Fruit fly (Drosophila melanogaster): ENCODE measurements around the gene I-t.

The I-t gene

dm6 chr3R:11691747-11692146 lies 12.1 kb upstream of the I-t start, which contains the start of gene CG18765:
TSS of gene CG18765 (minus strand) at chr3R:11691799.
- TF ChIP-seq CG4496 (GFP tag; IDR thresholded peaks at IDR 0.05) = no peak
- TF ChIP-seq gl (tag; optimal IDR thresholded peaks at IDR 0.05) = no peak
- TF ChIP-seq Pif1A (GFP tag; optimal IDR thresholded peaks at IDR 0.05) = no peak
- no peak for TF ChIP-seq Pif1B (GFP tag; optimal IDR thresholded peaks at IDR 0.05)
- no peak for TF ChIP-seq CG32121 (GFP tag; IDR thresholded peaks at IDR 0.05)
- TF ChIP-seq CG13204 (GFP tag; optimal IDR thresholded peaks at IDR 0.05) = no peak
- TF ChIP-seq fd96Ca (GFP tag; IDR thresholded peaks at IDR 0.05) = no peak
- TF ChIP-seq CG12605 (GFP tag; IDR thresholded peaks at IDR 0.05) = no peak
- no peak for TF ChIP-seq CG10348 (GFP tag; IDR thresholded peaks at IDR 0.05)

DNA sequence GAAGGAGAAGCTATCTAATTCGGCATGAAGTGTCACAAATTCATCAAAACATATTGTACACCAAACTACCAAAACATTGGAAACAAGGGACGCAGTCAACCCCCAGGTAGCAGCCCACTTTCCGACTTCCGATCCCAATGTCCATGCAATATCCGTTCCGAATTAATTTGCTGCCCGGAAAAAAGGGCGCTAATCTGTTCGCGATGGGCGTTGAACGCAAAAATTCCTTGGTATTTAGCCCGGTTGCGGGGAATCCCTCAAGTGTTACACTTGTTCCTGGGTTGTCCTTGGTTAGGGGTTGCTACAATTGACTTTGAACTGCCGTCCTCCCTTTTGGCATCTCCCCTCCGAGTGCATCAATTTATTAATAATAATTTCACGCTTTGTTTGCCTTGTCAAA lies 11.3 kb upstream of the I-t start:
- TF ChIP-seq CG15710 (tag; optimal IDR thresholded peaks at IDR 0.05) (no peak), CG8301 (tag; optimal IDR thresholded peaks at IDR 0.05) (no peak), CG34367 (tag; optimal IDR thresholded peaks at IDR 0.05) (no peak), Ets98B (GFP tag; IDR thresholded peaks at IDR 0.05) (no peak)

DNA sequence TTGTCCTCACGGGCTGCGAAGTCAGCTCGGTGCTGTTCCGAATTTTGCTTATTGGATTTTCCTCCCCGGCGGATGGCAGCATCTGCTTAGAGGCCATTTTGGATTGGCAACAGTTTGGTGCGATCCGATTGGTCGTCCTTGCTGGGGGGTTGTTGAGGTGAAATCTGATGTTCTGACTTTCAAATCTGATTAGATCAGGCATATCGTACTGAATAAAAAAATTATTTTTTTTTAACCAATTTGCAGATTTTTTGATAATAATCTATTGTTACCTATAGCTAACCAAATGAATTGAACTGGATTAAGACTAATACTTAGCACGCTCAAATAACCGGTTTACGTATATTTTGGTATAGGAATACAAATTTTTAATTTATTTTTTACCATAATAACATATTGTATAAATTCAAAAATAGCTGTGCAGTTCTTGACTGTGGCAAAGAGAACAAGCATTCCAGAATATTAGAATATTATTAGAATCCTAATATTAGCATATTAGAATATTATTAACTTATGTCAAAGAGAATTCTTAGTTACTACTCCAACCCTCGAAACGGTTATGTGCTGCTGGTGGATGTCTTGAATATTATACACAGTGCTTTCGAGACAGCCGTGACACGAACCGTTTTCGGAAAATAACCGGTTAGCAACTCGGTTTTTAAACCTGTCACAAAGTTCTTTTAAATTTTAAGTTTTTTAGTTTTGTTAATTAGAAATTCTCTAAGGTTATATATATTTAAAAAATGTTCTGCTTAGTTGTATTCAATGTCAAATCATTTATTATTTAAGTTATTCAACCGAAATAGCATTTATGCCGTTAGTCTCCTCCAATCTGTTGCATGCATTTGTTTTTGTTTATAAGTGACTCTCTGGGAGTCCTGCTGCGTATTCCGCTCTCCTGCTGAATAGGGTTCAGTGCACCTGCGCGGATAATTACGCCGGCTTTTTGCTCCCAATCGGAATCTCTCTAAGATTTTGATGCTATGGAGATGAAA lies 9.2 kb upstream of the I-t start, which contains the start of gene Fer3:
TSS of gene Fer3 (minus strand) at position 1 of the 995 bp plus-strand sequence.
- TF ChIP-seq CG34367 (tag; optimal IDR thresholded peaks at IDR 0.05) (peak; percentile 5), rn (GFP tag; IDR thresholded peaks at IDR 0.05) (no peak), CG8159 (tag; optimal IDR thresholded peaks at IDR 0.05) (peak; percentile 39), CG15710 (tag; optimal IDR thresholded peaks at IDR 0.05) (peak; percentile 31), CG12605 (GFP tag; IDR thresholded peaks at IDR 0.05) (0 out of 2 replicates have a peak, but pooled peaks have one; percentile 38)

DNA sequence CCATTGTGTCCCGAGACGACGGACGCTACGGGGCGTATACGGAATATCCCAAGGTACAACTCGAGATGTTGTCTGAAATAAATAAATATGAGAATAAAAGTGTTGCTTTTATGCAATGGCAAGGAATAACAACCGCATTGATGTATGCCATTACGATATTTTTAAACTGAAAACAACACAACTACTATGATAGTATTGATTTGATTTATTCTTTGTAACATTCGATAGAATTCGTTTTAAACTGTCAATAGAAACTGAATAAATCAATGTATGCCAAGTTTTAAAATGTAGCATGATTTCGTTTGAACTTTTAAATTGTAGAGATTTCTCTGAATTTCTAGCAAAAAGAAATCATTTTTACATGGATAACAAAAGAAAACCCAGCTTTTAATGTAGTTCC lies 7.6 kb upstream of the I-t start, which contains the start of gene CG14717:
TSS of gene CG14717 (plus strand) at position 301 of the 400 bp plus-strand sequence.
- TF ChIP-seq gl (tag; optimal IDR thresholded peaks at IDR 0.05) = no peak
- no peak for TF ChIP-seq CG8301 (tag; optimal IDR thresholded peaks at IDR 0.05)
- TF ChIP-seq CG14655 (GFP tag; optimal IDR thresholded peaks at IDR 0.05) = no peak
- TF ChIP-seq CG17806 (tag; optimal IDR thresholded peaks at IDR 0.05) = no peak
- no peak for TF ChIP-seq rn (GFP tag; IDR thresholded peaks at IDR 0.05)
- TF ChIP-seq CG8159 (tag; optimal IDR thresholded peaks at IDR 0.05) = no peak
- TF ChIP-seq D1 (tag; optimal IDR thresholded peaks at IDR 0.05) = no peak
- TF ChIP-seq fd96Ca (GFP tag; IDR thresholded peaks at IDR 0.05) = no peak
- no peak for TF ChIP-seq EcR (GFP tag; optimal IDR thresholded peaks at IDR 0.05)
- no peak for TF ChIP-seq CG34367 (tag; optimal IDR thresholded peaks at IDR 0.05)
- no peak for TF ChIP-seq CG4496 (GFP tag; IDR thresholded peaks at IDR 0.05)
- no peak for TF ChIP-seq Snoo (tag; optimal IDR thresholded peaks at IDR 0.05)
- TF ChIP-seq CG10348 (GFP tag; IDR thresholded peaks at IDR 0.05) = no peak
- TF ChIP-seq Pif1B (GFP tag; optimal IDR thresholded peaks at IDR 0.05) = no peak

- no peak for TF ChIP-seq CG10348 (GFP tag; IDR thresholded peaks at IDR 0.05)
- TF ChIP-seq CG32121 (GFP tag; IDR thresholded peaks at IDR 0.05) = no peak
- no peak for TF ChIP-seq CG34367 (tag; optimal IDR thresholded peaks at IDR 0.05)
- TF ChIP-seq Pif1A (GFP tag; optimal IDR thresholded peaks at IDR 0.05) = no peak
- no peak for TF ChIP-seq CG8301 (tag; optimal IDR thresholded peaks at IDR 0.05)
- no peak for TF ChIP-seq Snoo (tag; optimal IDR thresholded peaks at IDR 0.05)
- no peak for TF ChIP-seq CG17806 (tag; optimal IDR thresholded peaks at IDR 0.05)
Measured at dm6 chr3R:11700314-11700713, 3.5 kb upstream of the I-t start, which contains the start of gene CG14718. TSS of gene CG14718 (plus strand) at chr3R:11700614.

DNA sequence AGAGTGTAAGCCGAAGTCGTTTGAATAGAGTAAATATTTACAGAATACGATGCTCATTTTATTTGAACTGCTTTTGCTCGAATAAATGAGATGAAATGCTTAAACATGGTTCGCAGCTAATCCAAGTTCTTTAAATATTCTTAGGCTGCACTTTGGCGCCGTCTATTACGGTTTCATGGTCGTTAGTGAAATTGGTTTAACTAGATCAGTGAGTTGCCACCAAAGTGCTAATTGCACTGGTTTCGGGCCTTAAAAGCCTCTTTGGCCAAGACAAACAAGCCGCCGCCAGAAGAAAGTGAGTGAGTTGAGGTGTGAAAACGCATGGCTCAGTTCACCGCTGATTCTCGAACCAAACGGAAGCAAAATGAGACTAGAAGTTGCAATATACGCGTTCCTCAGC lies 7.5 kb downstream of the I-t start, which contains the start of gene CG14720:
TSS of gene CG14720 (plus strand) at position 301 of the 400 bp plus-strand sequence.
- TF ChIP-seq CG14655 (GFP tag; optimal IDR thresholded peaks at IDR 0.05) (no peak), CG8301 (tag; optimal IDR thresholded peaks at IDR 0.05) (no peak), Ets98B (GFP tag; IDR thresholded peaks at IDR 0.05) (no peak), fd96Ca (GFP tag; IDR thresholded peaks at IDR 0.05) (no peak), CG17806 (tag; optimal IDR thresholded peaks at IDR 0.05) (no peak), Pif1B (GFP tag; optimal IDR thresholded peaks at IDR 0.05) (no peak), D1 (tag; optimal IDR thresholded peaks at IDR 0.05) (no peak), CG34367 (tag; optimal IDR thresholded peaks at IDR 0.05) (no peak), CG8159 (tag; optimal IDR thresholded peaks at IDR 0.05) (no peak), Pif1A (GFP tag; optimal IDR thresholded peaks at IDR 0.05) (no peak)

- TF ChIP-seq CG8301 (tag; optimal IDR thresholded peaks at IDR 0.05) (no peak), Pif1A (GFP tag; optimal IDR thresholded peaks at IDR 0.05) (no peak), Snoo (tag; optimal IDR thresholded peaks at IDR 0.05) (no peak), CG10348 (GFP tag; IDR thresholded peaks at IDR 0.05) (no peak), CG13204 (GFP tag; optimal IDR thresholded peaks at IDR 0.05) (no peak), gl (tag; optimal IDR thresholded peaks at IDR 0.05) (no peak)
Measured at dm6 chr3R:11721593-11721992, 17.8 kb downstream of the I-t start, which contains the start of gene CG12594. TSS of gene CG12594 (plus strand) at chr3R:11721734.

Data from whole organism, pupa.